Worm (Caenorhabditis elegans) whole organism, L4 larva: ENCODE data around the gene F32D8.7.

Experiments used
- D1046.2 ChIP-seq: fragments of 200-800 bp; sonication (Bioruptor generic); IDR thresholded peaks from 2 replicates; pipeline ENCODE4 v1.3.6; 2022; ENCODE audit warnings: missing genetic modification characterization, missing compliant biosample characterization
- F10B5.3 ChIP-seq: sonication (generic microtip); optimal IDR thresholded peaks from 2 replicates; lab custom pipeline; 2016; ENCODE audit warnings: mild to moderate bottlenecking, missing genetic modification characterization, missing compliant biosample characterization
- Y5F2A.4 ChIP-seq: fragments of 200-800 bp; sonication (Bioruptor generic); optimal IDR thresholded peaks from 2 replicates; lab custom pipeline; 2018; ENCODE audit warnings: mild to moderate bottlenecking, missing genetic modification characterization, missing compliant biosample characterization
- aha-1 ChIP-seq: fragments of 150-350 bp; peaks from one replicate; lab custom pipeline; 2014; ENCODE audit warnings: missing biosample characterization, missing genetic modification characterization
- ama-1 ChIP-seq: fragments of 150-350 bp; optimal IDR thresholded peaks from 2 replicates; lab custom pipeline; 2014; ENCODE audit warnings: inconsistent platforms, mixed read lengths
- arid-1 ChIP-seq: fragments of 200-800 bp; sonication (Bioruptor generic); conservative IDR thresholded peaks from 2 replicates; pipeline ENCODE4 v1.3.6; 2022; ENCODE audit warnings: missing genetic modification reagents, missing genetic modification characterization, missing compliant biosample characterization
- ceh-32 ChIP-seq: sonication (generic microtip); optimal IDR thresholded peaks from 2 replicates; lab custom pipeline; 2016; ENCODE audit warnings: mild to moderate bottlenecking, missing genetic modification characterization, missing compliant biosample characterization; ENCODE audit not compliant: poor library complexity
- ceh-44 ChIP-seq: fragments of 200-800 bp; sonication (Bioruptor generic); IDR thresholded peaks from 2 replicates; pipeline ENCODE4 v1.3.6; 2022; ENCODE audit warnings: missing genetic modification reagents, missing genetic modification characterization, missing compliant biosample characterization
- ceh-62 ChIP-seq: sonication (generic microtip); optimal IDR thresholded peaks from 2 replicates; lab custom pipeline; 2017; ENCODE audit warnings: missing biosample characterization, missing genetic modification characterization
- ceh-82 ChIP-seq: sonication (generic microtip); optimal IDR thresholded peaks from 2 replicates; lab custom pipeline; 2017; ENCODE audit warnings: missing biosample characterization, missing genetic modification characterization
- ces-1 ChIP-seq: fragments of 150-350 bp; sonication (generic microtip); optimal IDR thresholded peaks from 4 replicates; lab custom pipeline; 2014; ENCODE audit warnings: missing biosample characterization, missing genetic modification reagents, missing genetic modification characterization
- daf-16 ChIP-seq, 3 experiments: sonication (generic microtip); optimal IDR thresholded peaks; 2 replicates each; lab custom pipeline; 2016 to 2017; ENCODE audit warnings: missing genetic modification characterization in 3 of 3, missing genetic modification reagents in 3 of 3, mild to moderate bottlenecking in 2 of 3, missing compliant biosample characterization in 2 of 3, missing biosample characterization in 1 of 3, moderate library complexity in 1 of 3
- daf-19 ChIP-seq: fragments of 200-800 bp; sonication (Bioruptor generic); conservative IDR thresholded peaks from 2 replicates; pipeline ENCODE4 v1.3.6; 2022; ENCODE audit warnings: missing genetic modification characterization, missing compliant biosample characterization
- dmd-8 ChIP-seq: fragments of 200-800 bp; sonication (Bioruptor generic); IDR thresholded peaks from 2 replicates; pipeline ENCODE4 v1.3.6; 2022; ENCODE audit warnings: missing genetic modification characterization, missing compliant biosample characterization
- dmd-9 ChIP-seq: fragments of 200-800 bp; sonication (Bioruptor generic); IDR thresholded peaks from 2 replicates; pipeline ENCODE4 v1.3.6; 2022; ENCODE audit warnings: missing genetic modification reagents, missing genetic modification characterization, missing compliant biosample characterization
- dpl-1 ChIP-seq: fragments of 150-350 bp; optimal IDR thresholded peaks from 2 replicates; lab custom pipeline; 2014; ENCODE audit warnings: missing biosample characterization, missing genetic modification reagents, missing genetic modification characterization
- fkh-10 ChIP-seq: fragments of 150-350 bp; optimal IDR thresholded peaks from 2 replicates; lab custom pipeline; 2014; ENCODE audit warnings: missing biosample characterization, missing genetic modification reagents, missing genetic modification characterization
- fos-1 ChIP-seq: fragments of 150-350 bp; optimal IDR thresholded peaks from 2 replicates; lab custom pipeline; 2014; ENCODE audit warnings: missing biosample characterization, missing genetic modification characterization
- hlh-11 ChIP-seq: fragments of 200-800 bp; sonication (Bioruptor generic); optimal IDR thresholded peaks from 2 replicates; lab custom pipeline; 2018; ENCODE audit warnings: mild to moderate bottlenecking, missing genetic modification characterization, missing compliant biosample characterization
- lin-15B ChIP-seq: fragments of 150-350 bp; sonication (generic microtip); optimal IDR thresholded peaks from 3 replicates; lab custom pipeline; 2014; ENCODE audit warnings: missing biosample characterization, missing genetic modification characterization
- lin-38 ChIP-seq: fragments of 200-800 bp; sonication (Bioruptor generic); IDR thresholded peaks from 2 replicates; pipeline ENCODE4 v1.3.6; 2022; ENCODE audit warnings: missing genetic modification reagents, missing genetic modification characterization, missing compliant biosample characterization
- lir-3 ChIP-seq: sonication (generic microtip); optimal IDR thresholded peaks from 2 replicates; lab custom pipeline; 2016; ENCODE audit warnings: mild to moderate bottlenecking, missing genetic modification characterization, missing compliant biosample characterization
- lsy-2 ChIP-seq, 2 experiments: fragments of 150-350 bp in 1 of 2; sonication (generic microtip) in 1 of 2; optimal IDR thresholded peaks; 2 replicates each; lab custom pipeline; 2014 to 2017; ENCODE audit warnings: missing biosample characterization in 2 of 2, missing genetic modification characterization in 2 of 2
- madf-9 ChIP-seq: fragments of 200-800 bp; sonication (Bioruptor generic); conservative IDR thresholded peaks from 2 replicates; pipeline ENCODE4 v1.3.6; 2022; ENCODE audit warnings: missing genetic modification reagents, missing genetic modification characterization, missing compliant biosample characterization
- mxl-2 ChIP-seq: fragments of 200-800 bp; sonication (Bioruptor generic); conservative IDR thresholded peaks from 2 replicates; pipeline ENCODE4 v1.3.6; 2022; ENCODE audit warnings: missing genetic modification reagents, missing genetic modification characterization, missing compliant biosample characterization
- mxl-3 ChIP-seq: fragments of 200-800 bp; sonication (Bioruptor generic); optimal IDR thresholded peaks from 2 replicates; lab custom pipeline; 2018; ENCODE audit warnings: mild to moderate bottlenecking, missing genetic modification characterization, missing compliant biosample characterization
- nhr-10 ChIP-seq: fragments of 150-350 bp; optimal IDR thresholded peaks from 2 replicates; lab custom pipeline; 2014; ENCODE audit warnings: missing biosample characterization, missing genetic modification characterization
- nhr-102 ChIP-seq: sonication (generic microtip); optimal IDR thresholded peaks from 2 replicates; lab custom pipeline; 2016; ENCODE audit warnings: mild to moderate bottlenecking, missing genetic modification characterization, moderate library complexity, missing compliant biosample characterization
- nhr-111 ChIP-seq: fragments of 200-800 bp; sonication (Bioruptor generic); optimal IDR thresholded peaks from 2 replicates; lab custom pipeline; 2018; ENCODE audit warnings: mild to moderate bottlenecking, missing genetic modification characterization, missing compliant biosample characterization
- nhr-28 ChIP-seq: fragments of 150-350 bp; optimal IDR thresholded peaks from 2 replicates; lab custom pipeline; 2014; ENCODE audit warnings: missing biosample characterization, missing genetic modification characterization
- nhr-41 ChIP-seq: fragments of 200-800 bp; sonication (Bioruptor generic); IDR thresholded peaks from 2 replicates; pipeline ENCODE4 v1.3.6; 2022; ENCODE audit warnings: missing genetic modification reagents, missing genetic modification characterization, missing compliant biosample characterization
- nhr-48 ChIP-seq: sonication (generic microtip); optimal IDR thresholded peaks from 2 replicates; lab custom pipeline; 2016; ENCODE audit warnings: mild to moderate bottlenecking, missing genetic modification characterization, missing compliant biosample characterization
- nhr-76 ChIP-seq: fragments of 150-350 bp; optimal IDR thresholded peaks from 2 replicates; lab custom pipeline; 2014; ENCODE audit warnings: missing biosample characterization, missing genetic modification characterization
- pha-4 ChIP-seq, 2 experiments: fragments of 150-350 bp in 1 of 2; fragments of 200-800 bp in 1 of 2; sonication (Bioruptor generic) in 1 of 2; IDR thresholded peaks in 1 of 2; optimal IDR thresholded peaks in 1 of 2; 2 replicates each; pipeline versions ENCODE4 v1.3.6 to Lab custom; 2014 to 2022; ENCODE audit warnings: missing genetic modification characterization in 2 of 2, missing genetic modification reagents in 2 of 2, missing biosample characterization in 1 of 2, missing compliant biosample characterization in 1 of 2
- php-3 ChIP-seq: fragments of 200-800 bp; sonication (Bioruptor generic); IDR thresholded peaks from 2 replicates; pipeline ENCODE4 v1.3.6; 2022; ENCODE audit warnings: missing genetic modification reagents, missing genetic modification characterization, missing compliant biosample characterization
- saeg-2 ChIP-seq: fragments of 200-800 bp; sonication (Bioruptor generic); IDR thresholded peaks from 2 replicates; pipeline ENCODE4 v1.3.6; 2022; ENCODE audit warnings: missing genetic modification reagents, missing genetic modification characterization, missing compliant biosample characterization
- sdz-12 ChIP-seq: fragments of 200-800 bp; sonication (Bioruptor generic); optimal IDR thresholded peaks from 2 replicates; lab custom pipeline; 2018; ENCODE audit warnings: mild to moderate bottlenecking, missing genetic modification characterization, missing compliant biosample characterization
- set-16 ChIP-seq: fragments of 200-800 bp; sonication (Bioruptor generic); IDR thresholded peaks from 2 replicates; pipeline ENCODE4 v1.3.6; 2022; ENCODE audit warnings: missing genetic modification reagents, missing genetic modification characterization, missing compliant biosample characterization
- skn-1 ChIP-seq: fragments of 150-350 bp; optimal IDR thresholded peaks from 2 replicates; lab custom pipeline; 2014; ENCODE audit warnings: missing biosample characterization, missing genetic modification characterization
- spr-1 ChIP-seq: sonication (generic microtip); optimal IDR thresholded peaks from 2 replicates; lab custom pipeline; 2016; ENCODE audit warnings: mild to moderate bottlenecking, missing genetic modification characterization, missing compliant biosample characterization
- spr-3 ChIP-seq: fragments of 200-800 bp; sonication (Bioruptor generic); optimal IDR thresholded peaks from 2 replicates; lab custom pipeline; 2018; ENCODE audit warnings: mild to moderate bottlenecking, missing genetic modification characterization, missing compliant biosample characterization
- tag-97 ChIP-seq: fragments of 200-800 bp; sonication (Bioruptor generic); IDR thresholded peaks from 2 replicates; pipeline ENCODE4 v1.3.6; 2022; ENCODE audit warnings: missing genetic modification characterization, missing compliant biosample characterization
- unc-39 ChIP-seq: sonication (generic microtip); optimal IDR thresholded peaks from 2 replicates; lab custom pipeline; 2017; ENCODE audit warnings: missing biosample characterization, missing genetic modification characterization
- unc-62 ChIP-seq, 3 experiments: fragments of 150-350 bp in 1 of 3; sonication (generic microtip); optimal IDR thresholded peaks in 2 of 3; peaks in 1 of 3; 1 replicate in 1 of 3; 2 replicates in 2 of 3; lab custom pipeline; 2014 to 2017; ENCODE audit warnings: missing biosample characterization in 3 of 3, missing genetic modification characterization in 3 of 3, missing genetic modification reagents in 3 of 3, missing genotype in 1 of 3
- vab-7 ChIP-seq: fragments of 200-800 bp; sonication (Bioruptor generic); IDR thresholded peaks from 2 replicates; pipeline ENCODE4 v1.3.6; 2022; ENCODE audit warnings: missing genetic modification reagents, missing genetic modification characterization, missing compliant biosample characterization
- zag-1 ChIP-seq: fragments of 150-350 bp; optimal IDR thresholded peaks from 2 replicates; lab custom pipeline; 2014; ENCODE audit warnings: missing biosample characterization, missing genetic modification characterization
- zfp-2 ChIP-seq: sonication (generic microtip); optimal IDR thresholded peaks from 2 replicates; lab custom pipeline; 2016; ENCODE audit warnings: mild to moderate bottlenecking, missing genetic modification characterization, missing compliant biosample characterization
- zfp-3 ChIP-seq: fragments of 200-800 bp; sonication (Bioruptor generic); conservative IDR thresholded peaks from 2 replicates; pipeline ENCODE4 v1.3.6; 2022; ENCODE audit warnings: missing genetic modification reagents, missing genetic modification characterization, missing compliant biosample characterization
- zip-11 ChIP-seq: fragments of 200-800 bp; sonication (Bioruptor generic); IDR thresholded peaks from 2 replicates; pipeline ENCODE4 v1.3.6; 2022; ENCODE audit warnings: missing genetic modification characterization, missing compliant biosample characterization
- ztf-11 ChIP-seq: fragments of 150-350 bp; optimal IDR thresholded peaks from 2 replicates; lab custom pipeline; 2014; ENCODE audit warnings: missing biosample characterization, missing genetic modification characterization

Gene F32D8.7

DNA sequence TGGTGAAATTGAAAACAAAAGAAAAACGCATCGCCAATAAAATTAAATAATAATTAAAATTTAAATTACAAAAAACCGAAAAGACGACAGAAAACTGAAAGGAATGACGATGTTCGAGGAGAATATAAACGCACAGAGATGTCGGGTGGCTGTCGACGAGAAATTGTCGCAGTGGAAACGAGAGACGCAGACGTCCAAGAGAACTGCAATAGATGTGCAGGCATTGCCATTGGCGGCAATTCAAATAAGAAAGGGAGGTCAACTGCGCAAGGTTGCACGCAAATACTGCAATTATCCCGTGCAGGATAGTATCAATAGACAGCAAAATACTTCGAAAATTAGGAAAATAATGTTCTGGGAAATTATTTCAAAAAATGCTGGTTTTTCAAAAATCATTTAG, 1.1 kb upstream of the F32D8.7 start (continued):
- TF ChIP-seq unc-62 (GFP tag; optimal IDR thresholded peaks at IDR 0.05 in 1 of 2; lab: Kevin White, UChicago): peak in 1 of 2 experiments; percentile 99
- TF ChIP-seq unc-62 (tag; optimal IDR thresholded peaks at IDR 0.05; lab: Kevin White, UChicago): peak; percentile 80
- TF ChIP-seq zip-11 (GFP tag; lab: Robert Waterston, UW): 0 out of 2 replicates have a peak, but pooled peaks have one; percentile 12
- TF ChIP-seq tag-97 (GFP tag; lab: Robert Waterston, UW): 0 out of 2 replicates have a peak, but pooled peaks have one; percentile 79
- TF ChIP-seq hlh-11 (tag; lab: Kevin White, UChicago): peak; percentile 99
- TF ChIP-seq mxl-3 (GFP tag; lab: Kevin White, UChicago): peak; percentile 97
- TF ChIP-seq lin-15B (tag; lab: Kevin White, UChicago): peak; percentile 93
- TF ChIP-seq nhr-111 (GFP tag; lab: Kevin White, UChicago): no peak
- TF ChIP-seq daf-19: peak; percentile 88; the same call in 1 of the 2 replicates
- TF ChIP-seq php-3: peak; percentile 95
- TF ChIP-seq nhr-28 (tag; lab: Kevin White, UChicago): peak; percentile 97
- TF ChIP-seq nhr-102: peak; percentile 98
- TF ChIP-seq set-16 (GFP tag; lab: Robert Waterston, UW): peak; percentile 68
- TF ChIP-seq lsy-2 (tag; optimal IDR thresholded peaks at IDR 0.05; lab: Kevin White, UChicago): peak; percentile 93 to 98
- TF ChIP-seq daf-16 (GFP tag; optimal IDR thresholded peaks at IDR 0.05; lab: Kevin White, UChicago): peak; percentile 93 to 95
- TF ChIP-seq daf-16 (tag; optimal IDR thresholded peaks at IDR 0.05; lab: Kevin White, UChicago): peak; percentile 81
- peak; percentile 98 for TF ChIP-seq zfp-3 (GFP tag; lab: Robert Waterston, UW)
- TF ChIP-seq sdz-12: peak; percentile 93
- TF ChIP-seq saeg-2 (GFP tag; lab: Robert Waterston, UW): peak; percentile 98
- TF ChIP-seq dpl-1 (GFP tag; lab: Kevin White, UChicago): peak; percentile 100
- peak; percentile 67 for TF ChIP-seq Y5F2A.4 (GFP tag; lab: Kevin White, UChicago)
- no peak for TF ChIP-seq ceh-62 (tag; lab: Kevin White, UChicago)
- TF ChIP-seq dmd-8 (GFP tag; lab: Robert Waterston, UW): no peak
- peak; percentile 84 for TF ChIP-seq zag-1 (tag; lab: Kevin White, UChicago)
- TF ChIP-seq spr-3 (GFP tag; lab: Kevin White, UChicago): peak; percentile 94
- TF ChIP-seq nhr-41: peak; percentile 97
- TF ChIP-seq spr-1 (tag; lab: Kevin White, UChicago): peak; percentile 95
- peak; percentile 67 for TF ChIP-seq lir-3
- peak; percentile 98 for TF ChIP-seq lin-38 (GFP tag; lab: Robert Waterston, UW)
- TF ChIP-seq madf-9: peak; percentile 85
- TF ChIP-seq pha-4 (GFP tag; IDR thresholded peaks at IDR 0.05; lab: Robert Waterston, UW): peak; percentile 98
- TF ChIP-seq pha-4 (tag; optimal IDR thresholded peaks at IDR 0.05; lab: Kevin White, UChicago): peak; percentile 99
- TF ChIP-seq ama-1 (lab: Kevin White, UChicago): peak; percentile 75
- peak; percentile 74 for TF ChIP-seq skn-1 (tag; lab: Kevin White, UChicago)
- peak; percentile 66 for TF ChIP-seq ces-1 (GFP tag; lab: Kevin White, UChicago)
- TF ChIP-seq vab-7 (GFP tag; lab: Robert Waterston, UW): peak; percentile 88
- peak; percentile 96 for TF ChIP-seq arid-1 (GFP tag; lab: Robert Waterston, UW)
- peak; percentile 70 for TF ChIP-seq nhr-76 (tag; lab: Kevin White, UChicago)
- TF ChIP-seq zfp-2 (tag; lab: Kevin White, UChicago): peak; percentile 94
- peak; percentile 84 for TF ChIP-seq dmd-9 (GFP tag; lab: Robert Waterston, UW)
- peak; percentile 88 for TF ChIP-seq ceh-44
- peak; percentile 96 for TF ChIP-seq nhr-48 (tag; lab: Kevin White, UChicago)
- TF ChIP-seq nhr-10: peak; percentile 95
- peak; percentile 93 for TF ChIP-seq F10B5.3 (tag; lab: Kevin White, UChicago)
- peak; percentile 22 for TF ChIP-seq ztf-11 (tag; lab: Kevin White, UChicago)
- peak; percentile 100 for TF ChIP-seq aha-1 (tag; lab: Kevin White, UChicago)
- peak; percentile 11 for TF ChIP-seq fos-1 (tag; lab: Kevin White, UChicago)
- TF ChIP-seq D1046.2 (GFP tag; lab: Robert Waterston, UW): peak; percentile 96
- TF ChIP-seq fkh-10: peak; percentile 95
- TF ChIP-seq ceh-32 (tag; lab: Kevin White, UChicago): peak; percentile 87
- TF ChIP-seq unc-39 (tag; lab: Kevin White, UChicago): peak; percentile 13
- TF ChIP-seq mxl-2 (GFP tag; lab: Robert Waterston, UW): peak; percentile 83
- no peak for TF ChIP-seq ceh-82 (tag; lab: Kevin White, UChicago)
